Fruit fly (Drosophila melanogaster): ENCODE measurements around the gene shv.

Gene shv

DNA sequence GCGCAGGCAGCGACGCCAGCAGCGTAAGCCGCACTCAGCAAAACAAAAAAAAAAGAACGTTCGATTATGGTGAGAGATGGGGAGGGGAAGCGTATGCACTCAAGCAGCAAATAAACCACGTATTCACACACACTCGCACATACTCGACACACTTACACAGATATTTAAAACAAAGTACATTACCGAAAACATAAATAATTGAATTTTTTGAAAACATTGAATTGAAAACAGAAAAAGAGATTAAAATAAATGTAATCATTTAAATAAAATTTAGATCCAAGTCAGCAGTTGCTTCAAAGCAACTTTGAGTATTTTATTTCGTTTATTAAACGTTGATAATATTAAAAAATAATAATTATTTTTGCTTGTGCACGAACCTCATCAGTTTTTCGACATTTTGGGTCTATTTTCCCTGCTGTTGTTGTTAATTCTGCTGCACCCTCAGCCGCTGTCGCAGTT is 18.1 kb downstream of the shv start (continued):
- TF ChIP-seq net (GFP tag; optimal IDR thresholded peaks at IDR 0.05) (peak; percentile 41), CG6792 (GFP tag; optimal IDR thresholded peaks at IDR 0.05) (peak; percentile 49), CG6808 (GFP tag; optimal IDR thresholded peaks at IDR 0.05) (no peak), Sox15 (GFP tag; optimal IDR thresholded peaks at IDR 0.05) (peak; percentile 33), CG10669 (GFP tag; optimal IDR thresholded peaks at IDR 0.05) (peak; percentile 45), CG11294 (GFP tag; IDR thresholded peaks at IDR 0.05) (no peak; the same call in 1 of the 2 replicates), salr (GFP tag; optimal IDR thresholded peaks at IDR 0.05) (no peak), topi (GFP tag; optimal IDR thresholded peaks at IDR 0.05) (peak; percentile 34), CG32006 (GFP tag; optimal IDR thresholded peaks at IDR 0.05) (peak; percentile 66), OdsH (GFP tag; optimal IDR thresholded peaks at IDR 0.05) (peak; percentile 73), spab (GFP tag; optimal IDR thresholded peaks at IDR 0.05) (no peak), CG6276 (GFP tag; optimal IDR thresholded peaks at IDR 0.05) (peak; percentile 65), Sox102F (GFP tag; optimal IDR thresholded peaks at IDR 0.05) (peak; percentile 25), CG31627 (GFP tag; optimal IDR thresholded peaks at IDR 0.05) (no peak), CG6163 (GFP tag; IDR thresholded peaks at IDR 0.05) (peak; percentile 81; the same call in 2 of the 3 replicates), Hr39 (GFP tag; optimal IDR thresholded peaks at IDR 0.05) (no peak), CG9139 (GFP tag; optimal IDR thresholded peaks at IDR 0.05) (peak; percentile 2), CG16779 (tag; optimal IDR thresholded peaks at IDR 0.05) (peak; percentile 54), CG15336 (GFP tag; IDR thresholded peaks at IDR 0.05) (no peak), pdm3 (GFP tag; optimal IDR thresholded peaks at IDR 0.05) (peak; percentile 46), Ets96B (tag; optimal IDR thresholded peaks at IDR 0.05) (peak; percentile 59), Lpt (GFP tag; optimal IDR thresholded peaks at IDR 0.05) (peak; percentile 31), Hr38 (GFP tag; optimal IDR thresholded peaks at IDR 0.05) (no peak), fd85E (GFP tag; optimal IDR thresholded peaks at IDR 0.05) (no peak)

DNA sequence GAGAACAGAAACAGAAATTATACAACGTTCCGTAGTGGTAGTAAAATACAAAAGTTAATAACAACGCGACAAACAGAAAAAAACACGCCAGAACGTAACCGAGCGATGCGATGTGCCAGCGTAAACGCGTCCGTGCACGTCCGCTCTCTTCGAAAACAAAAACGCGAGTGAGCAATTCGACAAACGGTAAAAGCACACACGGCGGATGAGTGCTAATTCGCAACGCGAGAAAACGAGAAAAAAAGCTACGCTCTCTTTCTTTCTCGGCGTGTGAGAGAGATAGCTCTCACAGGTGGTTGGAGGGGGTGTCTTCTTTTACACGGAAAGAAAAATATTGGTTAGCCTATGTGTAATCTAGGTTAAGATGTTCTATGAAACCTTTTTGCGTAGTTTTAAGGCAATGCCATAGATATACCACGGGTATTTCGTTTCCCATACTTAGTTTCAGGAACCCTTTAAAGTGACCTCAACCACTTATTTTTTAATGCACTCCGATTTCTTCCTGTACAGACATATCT is 19.2 kb downstream of the shv start, which contains the start of gene CG4297:
CG4297 (minus strand) TSS at position 128 of the 518 bp plus-strand sequence.
- TF ChIP-seq dsx (GFP tag; optimal IDR thresholded peaks at IDR 0.05; ENCODE audit: poor library complexity, severe bottlenecking), result peak; percentile 74
- peak; percentile 90 for TF ChIP-seq CG32006 (GFP tag; optimal IDR thresholded peaks at IDR 0.05)
- peak; percentile 84 for TF ChIP-seq CG3919 (GFP tag; optimal IDR thresholded peaks at IDR 0.05)
- TF ChIP-seq CG9139 (GFP tag; optimal IDR thresholded peaks at IDR 0.05), result peak; percentile 52
- TF ChIP-seq Hr38 (GFP tag; optimal IDR thresholded peaks at IDR 0.05), result no peak
- peak; percentile 64 for TF ChIP-seq Eip93F (GFP tag; optimal IDR thresholded peaks at IDR 0.05)
- TF ChIP-seq CG7368 (GFP tag; optimal IDR thresholded peaks at IDR 0.05), result peak; percentile 68
- peak; percentile 62 for TF ChIP-seq CG6854 (GFP tag; optimal IDR thresholded peaks at IDR 0.05)
- TF ChIP-seq CG6163 (GFP tag; IDR thresholded peaks at IDR 0.05), result no peak
- peak; percentile 87 for TF ChIP-seq pdm3 (GFP tag; optimal IDR thresholded peaks at IDR 0.05)
- TF ChIP-seq esn (GFP tag; optimal IDR thresholded peaks at IDR 0.05), result peak; percentile 80
- TF ChIP-seq CG10669 (GFP tag; optimal IDR thresholded peaks at IDR 0.05), result peak; percentile 83
- TF ChIP-seq spab (GFP tag; optimal IDR thresholded peaks at IDR 0.05), result peak; percentile 73
- TF ChIP-seq svp (GFP tag), result peak; percentile 92
- TF ChIP-seq CG11902 (GFP tag; optimal IDR thresholded peaks at IDR 0.05), result peak; percentile 69
- peak; percentile 73 for TF ChIP-seq CG11762 (GFP tag; optimal IDR thresholded peaks at IDR 0.05; ENCODE audit: insufficient read depth)
- peak; percentile 71 for TF ChIP-seq Sox15 (GFP tag; optimal IDR thresholded peaks at IDR 0.05)
- TF ChIP-seq CG31627 (GFP tag; optimal IDR thresholded peaks at IDR 0.05), result peak; percentile 79
- TF ChIP-seq Ets21C (GFP tag; optimal IDR thresholded peaks at IDR 0.05), result peak; percentile 65
- peak; percentile 80 for TF ChIP-seq lz (GFP tag; optimal IDR thresholded peaks at IDR 0.05)
- TF ChIP-seq CG6792 (GFP tag; optimal IDR thresholded peaks at IDR 0.05), result peak; percentile 83
- TF ChIP-seq Smox (GFP tag; optimal IDR thresholded peaks at IDR 0.05), result peak; percentile 76
- TF ChIP-seq Eip78C (GFP tag), result peak; percentile 96
- peak; percentile 79 for TF ChIP-seq topi (GFP tag; optimal IDR thresholded peaks at IDR 0.05)
- TF ChIP-seq CG3032 (tag; optimal IDR thresholded peaks at IDR 0.05), result peak; percentile 73
- peak; percentile 81 for TF ChIP-seq Lpt (GFP tag; optimal IDR thresholded peaks at IDR 0.05)
- peak; percentile 81 for TF ChIP-seq Eip75B (GFP tag; optimal IDR thresholded peaks at IDR 0.05)
- peak; percentile 77 for TF ChIP-seq Ets96B (tag; optimal IDR thresholded peaks at IDR 0.05)
- peak; percentile 85 for TF ChIP-seq CG6276 (GFP tag; optimal IDR thresholded peaks at IDR 0.05)
- TF ChIP-seq cyc (GFP tag; optimal IDR thresholded peaks at IDR 0.05), result peak; percentile 73
- TF ChIP-seq OdsH (GFP tag; optimal IDR thresholded peaks at IDR 0.05), result peak; percentile 87
- peak; percentile 50 for TF ChIP-seq Blimp-1 (GFP tag; optimal IDR thresholded peaks at IDR 0.05)
- peak; percentile 81 for TF ChIP-seq acj6 (GFP tag; optimal IDR thresholded peaks at IDR 0.05)
- peak; percentile 62 to 75 for TF ChIP-seq ss (GFP tag; optimal IDR thresholded peaks at IDR 0.05)
- peak; percentile 87 for TF ChIP-seq net (GFP tag; optimal IDR thresholded peaks at IDR 0.05)
- TF ChIP-seq CG10631 (GFP tag; optimal IDR thresholded peaks at IDR 0.05), result peak; percentile 74
- peak; percentile 42 to 76 for TF ChIP-seq salr (GFP tag; optimal IDR thresholded peaks at IDR 0.05)
- peak; percentile 75 for TF ChIP-seq CG8319 (GFP tag; optimal IDR thresholded peaks at IDR 0.05)
- TF ChIP-seq Sox102F (GFP tag; optimal IDR thresholded peaks at IDR 0.05), result peak; percentile 81
- peak; percentile 41 for TF ChIP-seq fkh (GFP tag; optimal IDR thresholded peaks at IDR 0.05)

Measured in whole organism, prepupa.